Fruit fly (Drosophila melanogaster): ENCODE data around the gene CG3597.

CG3597 gene

dm6 chr2L:2382971-2383370, 11.6 kb upstream of the CG3597 start, which contains the start of gene PIG-Wa:
Gene PIG-Wa, plus strand, starts transcription at chr2L:2383202.
- TF ChIP-seq CG17801 (GFP tag; optimal IDR thresholded peaks at IDR 0.05; ENCODE audit: partially characterized antibody) = no peak

dm6 chr2L:2380805-2381204, 9.5 kb upstream of the CG3597 start, which contains the start of gene Eogt:
Gene Eogt, plus strand, starts transcription at chr2L:2381097.
- peak; percentile 86 for TF ChIP-seq CG17801 (GFP tag; optimal IDR thresholded peaks at IDR 0.05; ENCODE audit: partially characterized antibody)

dm6 chr2L:2376418-2376702, 5.0 kb upstream of the CG3597 start:
- no peak for TF ChIP-seq CG17801 (GFP tag; optimal IDR thresholded peaks at IDR 0.05; ENCODE audit: partially characterized antibody)

- peak; percentile 78 for TF ChIP-seq CG17801 (GFP tag; optimal IDR thresholded peaks at IDR 0.05; ENCODE audit: partially characterized antibody)
Measured at dm6 chr2L:2375655-2376417, 4.5 kb upstream of the CG3597 start, which contains the start of gene Atxn7. Gene Atxn7, plus strand, starts transcription at chr2L:2375841.

- TF ChIP-seq CG17801 (GFP tag; optimal IDR thresholded peaks at IDR 0.05; ENCODE audit: partially characterized antibody) = peak; percentile 76
Measured at dm6 chr2L:2373818-2374746, 2.8 kb upstream of the CG3597 start, which contains the start of the genes CG3609 and CG15390. Gene CG3609, minus strand, starts transcription at chr2L:2374627. Gene CG15390, plus strand, starts transcription at chr2L:2374713.

- TF ChIP-seq CG17801 (GFP tag; optimal IDR thresholded peaks at IDR 0.05; ENCODE audit: partially characterized antibody) = no peak
Measured at dm6 chr2L:2372112-2372449, 757 bp upstream of the CG3597 start.

- no peak for TF ChIP-seq CG17801 (GFP tag; optimal IDR thresholded peaks at IDR 0.05; ENCODE audit: partially characterized antibody)
Measured at dm6 chr2L:2370352-2370751, 972 bp downstream of the CG3597 start.

dm6 chr2L:2365655-2366214, 5.6 kb downstream of the CG3597 start:
- no peak for TF ChIP-seq CG17801 (GFP tag; optimal IDR thresholded peaks at IDR 0.05; ENCODE audit: partially characterized antibody)

dm6 chr2L:2365077-2365651, 6.2 kb downstream of the CG3597 start, which contains the start of the genes Rab5 and Axud1:
Gene Rab5, minus strand, starts transcription at chr2L:2365273.
Gene Axud1, plus strand, starts transcription at chr2L:2365345.
- no peak for TF ChIP-seq CG17801 (GFP tag; optimal IDR thresholded peaks at IDR 0.05; ENCODE audit: partially characterized antibody)

dm6 chr2L:2364200-2364754, 7.0 kb downstream of the CG3597 start:
- TF ChIP-seq CG17801 (GFP tag; optimal IDR thresholded peaks at IDR 0.05; ENCODE audit: partially characterized antibody) = no peak

dm6 chr2L:2363626-2364147, 7.6 kb downstream of the CG3597 start:
- TF ChIP-seq CG17801 (GFP tag; optimal IDR thresholded peaks at IDR 0.05; ENCODE audit: partially characterized antibody) = peak; percentile 97

dm6 chr2L:2362808-2363394, 8.4 kb downstream of the CG3597 start:
- TF ChIP-seq CG17801 (GFP tag; optimal IDR thresholded peaks at IDR 0.05; ENCODE audit: partially characterized antibody) = no peak

- no peak for TF ChIP-seq CG17801 (GFP tag; optimal IDR thresholded peaks at IDR 0.05; ENCODE audit: partially characterized antibody)
Measured at dm6 chr2L:2361893-2362807, 9.2 kb downstream of the CG3597 start.
